Worm (Caenorhabditis elegans) whole organism, L2 larva: ENCODE results near the gene F52E1.14.

ENCODE experiments used
- F13H6.1 ChIP-seq: sonication (generic microtip); optimal IDR thresholded peaks from 2 replicates; lab custom pipeline; 2016; ENCODE audit warnings: missing genetic modification characterization, missing compliant biosample characterization
- ZK546.5 ChIP-seq: sonication (generic microtip); optimal IDR thresholded peaks from 2 replicates; lab custom pipeline; 2017; ENCODE audit warnings: missing biosample characterization, missing genetic modification characterization
- alr-1 ChIP-seq: fragments of 150-350 bp; optimal IDR thresholded peaks from 2 replicates; lab custom pipeline; 2014; ENCODE audit warnings: missing biosample characterization, missing genetic modification characterization
- aly-2 ChIP-seq: fragments of 150-350 bp; optimal IDR thresholded peaks from 2 replicates; lab custom pipeline; 2014; ENCODE audit warnings: missing biosample characterization, missing genetic modification characterization
- blmp-1 ChIP-seq: sonication (generic microtip); optimal IDR thresholded peaks from 2 replicates; lab custom pipeline; 2017; ENCODE audit warnings: missing genetic modification characterization, mild to moderate bottlenecking, missing compliant biosample characterization, antibody characterized with exemption, moderate library complexity; ENCODE audit not compliant: insufficient read depth
- ceh-16 ChIP-seq: fragments of 150-350 bp; optimal IDR thresholded peaks from 2 replicates; lab custom pipeline; 2014; ENCODE audit warnings: missing biosample characterization, missing genetic modification characterization
- dmd-4 ChIP-seq: sonication (generic microtip); optimal IDR thresholded peaks from 2 replicates; lab custom pipeline; 2017; ENCODE audit warnings: missing biosample characterization, missing genetic modification characterization
- egl-27 ChIP-seq: sonication (generic microtip); optimal IDR thresholded peaks from 3 replicates; lab custom pipeline; 2017; ENCODE audit warnings: missing biosample characterization, missing genetic modification reagents, missing genetic modification characterization
- fos-1 ChIP-seq: fragments of 150-350 bp; optimal IDR thresholded peaks from 2 replicates; lab custom pipeline; 2014; ENCODE audit warnings: missing biosample characterization, missing genetic modification characterization
- gmeb-1 ChIP-seq: fragments of 150-350 bp; optimal IDR thresholded peaks from 2 replicates; lab custom pipeline; 2014; ENCODE audit warnings: missing biosample characterization, missing genetic modification characterization
- lsy-2 ChIP-seq, 2 experiments: fragments of 150-350 bp in 1 of 2; sonication (generic microtip) in 1 of 2; optimal IDR thresholded peaks; 2 replicates each; lab custom pipeline; 2014 to 2017; ENCODE audit warnings: missing biosample characterization in 2 of 2, missing genetic modification characterization in 2 of 2
- mab-5 ChIP-seq: fragments of 150-350 bp; optimal IDR thresholded peaks from 2 replicates; lab custom pipeline; 2014; ENCODE audit warnings: missing biosample characterization, missing genetic modification characterization
- mdl-1 ChIP-seq, 2 experiments: fragments of 150-350 bp in 1 of 2; sonication (generic microtip) in 1 of 2; optimal IDR thresholded peaks; 2 replicates each; lab custom pipeline; 2017; ENCODE audit warnings: missing biosample characterization in 2 of 2, missing genetic modification characterization in 2 of 2
- nhr-10 ChIP-seq: sonication (generic microtip); optimal IDR thresholded peaks from 2 replicates; lab custom pipeline; 2017; ENCODE audit warnings: missing biosample characterization, missing genetic modification characterization
- nhr-11 ChIP-seq: fragments of 150-350 bp; optimal IDR thresholded peaks from 2 replicates; lab custom pipeline; 2014; ENCODE audit warnings: missing biosample characterization, missing genetic modification characterization
- nhr-12 ChIP-seq: fragments of 150-350 bp; optimal IDR thresholded peaks from 2 replicates; lab custom pipeline; 2014; ENCODE audit warnings: missing biosample characterization, missing genetic modification characterization
- nhr-129 ChIP-seq: fragments of 150-350 bp; optimal IDR thresholded peaks from 2 replicates; lab custom pipeline; 2014; ENCODE audit warnings: missing biosample characterization, missing genetic modification characterization
- nhr-21 ChIP-seq: fragments of 150-350 bp; optimal IDR thresholded peaks from 2 replicates; lab custom pipeline; 2014; ENCODE audit warnings: missing biosample characterization, missing genetic modification characterization
- nhr-23 ChIP-seq: fragments of 150-350 bp; optimal IDR thresholded peaks from 2 replicates; lab custom pipeline; 2014; ENCODE audit warnings: missing biosample characterization, missing genetic modification reagents, missing genetic modification characterization
- nhr-237 ChIP-seq: fragments of 150-350 bp; optimal IDR thresholded peaks from 2 replicates; lab custom pipeline; 2014; ENCODE audit warnings: missing biosample characterization, missing genetic modification characterization
- nhr-25 ChIP-seq: fragments of 150-350 bp; sonication (generic microtip); optimal IDR thresholded peaks from 3 replicates; lab custom pipeline; 2014; ENCODE audit warnings: missing biosample characterization, missing genetic modification characterization
- nhr-6 ChIP-seq: fragments of 150-350 bp; optimal IDR thresholded peaks from 2 replicates; lab custom pipeline; 2014; ENCODE audit warnings: missing biosample characterization, missing genetic modification characterization
- peb-1 ChIP-seq: fragments of 150-350 bp; optimal IDR thresholded peaks from 2 replicates; lab custom pipeline; 2014; ENCODE audit warnings: missing biosample characterization, missing genetic modification characterization
- sem-4 ChIP-seq: fragments of 150-350 bp; optimal IDR thresholded peaks from 2 replicates; lab custom pipeline; 2014; ENCODE audit warnings: missing biosample characterization, missing genetic modification reagents, missing genetic modification characterization
- skn-1 ChIP-seq: sonication (generic microtip); optimal IDR thresholded peaks from 2 replicates; lab custom pipeline; 2017; ENCODE audit warnings: missing biosample characterization, missing genetic modification characterization
- sma-9 ChIP-seq, 2 experiments: fragments of 150-350 bp in 1 of 2; sonication (generic microtip) in 1 of 2; optimal IDR thresholded peaks; 2 replicates each; lab custom pipeline; 2014 to 2016; ENCODE audit warnings: missing genetic modification characterization in 2 of 2, mild to moderate bottlenecking in 1 of 2, missing biosample characterization in 1 of 2, missing compliant biosample characterization in 1 of 2, missing genetic modification reagents in 1 of 2, moderate library complexity in 1 of 2
- unc-39 ChIP-seq: fragments of 150-350 bp; optimal IDR thresholded peaks from 2 replicates; lab custom pipeline; 2014; ENCODE audit warnings: missing biosample characterization, missing genetic modification characterization
- unc-55 ChIP-seq: fragments of 150-350 bp; sonication (generic microtip); optimal IDR thresholded peaks from 3 replicates; lab custom pipeline; 2014; ENCODE audit warnings: missing biosample characterization, missing genetic modification reagents, missing genetic modification characterization
- unc-62 ChIP-seq: fragments of 150-350 bp; optimal IDR thresholded peaks from 2 replicates; lab custom pipeline; 2014; ENCODE audit warnings: missing biosample characterization, missing genetic modification reagents, missing genetic modification characterization
- zag-1 ChIP-seq: fragments of 150-350 bp; optimal IDR thresholded peaks from 2 replicates; lab custom pipeline; 2014; ENCODE audit warnings: missing biosample characterization, missing genetic modification characterization
- ztf-1 ChIP-seq: fragments of 200-800 bp; sonication (Bioruptor generic); conservative IDR thresholded peaks from 2 replicates; pipeline ENCODE4 v1.3.6; 2022; ENCODE audit warnings: missing genetic modification characterization, missing compliant biosample characterization

The F52E1.14 gene

DNA sequence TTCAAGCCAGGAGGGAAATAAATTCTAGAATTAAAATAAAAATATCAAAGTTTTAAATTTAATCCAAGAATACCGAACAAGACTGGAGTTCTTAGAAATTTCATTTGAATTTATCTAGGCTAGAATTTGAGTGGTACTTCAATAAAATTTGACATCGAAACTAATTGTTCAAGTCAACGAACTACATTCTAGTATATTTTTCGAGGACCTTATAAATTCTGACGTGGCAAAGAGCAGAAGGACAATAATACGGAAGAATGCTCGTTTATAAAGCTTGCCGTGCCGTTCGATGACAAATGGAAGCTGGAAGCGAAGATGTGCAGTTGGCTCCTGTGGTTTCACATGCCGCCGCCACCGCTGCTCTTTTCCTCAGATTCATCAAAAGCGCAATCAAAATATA, 17.1 kb downstream of the F52E1.14 start:
- TF ChIP-seq egl-27 (tag; lab: Kevin White, UChicago) (no peak), peb-1 (tag; lab: Kevin White, UChicago) (no peak), mab-5 (tag; lab: Kevin White, UChicago) (no peak), zag-1 (tag; lab: Kevin White, UChicago) (no peak), ceh-16 (tag; lab: Kevin White, UChicago) (no peak), nhr-237 (no peak), nhr-6 (tag; lab: Kevin White, UChicago) (no peak), mdl-1 (tag; optimal IDR thresholded peaks at IDR 0.05; lab: Kevin White, UChicago) (no peak), nhr-129 (tag; lab: Kevin White, UChicago) (no peak), nhr-11 (no peak)

DNA sequence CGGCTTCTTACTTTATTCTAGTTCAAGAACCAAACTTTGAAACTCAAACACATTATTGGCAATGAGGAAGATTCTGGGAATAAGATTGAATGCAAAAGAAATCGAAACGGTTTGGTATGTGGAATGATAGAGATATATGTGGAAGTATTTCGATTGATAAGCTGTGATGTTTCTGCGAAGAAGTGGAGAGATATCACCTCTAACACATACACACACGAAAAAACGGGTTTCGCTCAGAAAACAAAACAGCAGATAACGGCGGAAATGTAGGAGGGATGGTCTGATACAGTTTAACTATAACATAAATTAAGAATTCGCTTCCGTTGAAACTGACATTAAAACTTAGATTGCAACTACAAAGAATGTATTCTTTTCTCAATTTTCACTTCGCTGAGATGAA, 17.5 kb downstream of the F52E1.14 start:
- TF ChIP-seq dmd-4 (no peak), F13H6.1 (no peak), ceh-16 (tag; lab: Kevin White, UChicago) (no peak), nhr-11 (no peak), nhr-21 (peak; percentile 20), lsy-2 (tag; optimal IDR thresholded peaks at IDR 0.05; lab: Kevin White, UChicago) (no peak), nhr-10 (tag; lab: Kevin White, UChicago) (no peak), ZK546.5 (tag; lab: Kevin White, UChicago) (no peak)
- TF ChIP-seq, all 48 proteins: peak for 1

- TF ChIP-seq sma-9 (GFP tag; optimal IDR thresholded peaks at IDR 0.05; lab: Kevin White, UChicago), result peak; percentile 17
- TF ChIP-seq sma-9 (tag; optimal IDR thresholded peaks at IDR 0.05; lab: Kevin White, UChicago), result no peak
- no peak for TF ChIP-seq nhr-12 (tag; lab: Kevin White, UChicago)
- no peak for TF ChIP-seq nhr-237
- peak; percentile 60 for TF ChIP-seq fos-1
Observed at ce11 chrV:8402392-8402791, 18.7 kb downstream of the F52E1.14 start, which contains the start of gene F52E1.9. TSS of gene F52E1.9 (minus strand) at chrV:8402669.

DNA sequence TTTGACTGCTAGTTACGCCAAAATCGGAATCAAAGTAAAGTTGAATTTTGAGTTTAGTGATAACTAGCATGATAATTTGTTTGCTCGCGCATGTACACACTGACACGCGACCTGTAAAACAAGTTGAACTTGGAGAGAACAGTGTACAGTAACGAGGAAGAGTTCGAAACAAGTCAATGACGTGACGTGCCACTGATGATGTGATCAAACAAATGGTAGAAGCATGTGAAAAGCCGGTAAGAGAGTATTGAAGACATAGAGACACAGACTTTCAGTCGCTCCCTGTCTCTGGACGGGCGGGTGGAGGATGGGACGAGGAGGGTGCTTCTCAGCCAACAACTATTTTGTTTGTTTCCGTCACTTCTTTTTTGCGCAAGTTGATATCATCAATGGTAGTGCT, 19.4 kb downstream of the F52E1.14 start:
- TF ChIP-seq aly-2 (no peak), nhr-21 (peak; percentile 2), F13H6.1 (peak; percentile 60), unc-55 (GFP tag; lab: Kevin White, UChicago) (no peak), fos-1 (no peak)

DNA sequence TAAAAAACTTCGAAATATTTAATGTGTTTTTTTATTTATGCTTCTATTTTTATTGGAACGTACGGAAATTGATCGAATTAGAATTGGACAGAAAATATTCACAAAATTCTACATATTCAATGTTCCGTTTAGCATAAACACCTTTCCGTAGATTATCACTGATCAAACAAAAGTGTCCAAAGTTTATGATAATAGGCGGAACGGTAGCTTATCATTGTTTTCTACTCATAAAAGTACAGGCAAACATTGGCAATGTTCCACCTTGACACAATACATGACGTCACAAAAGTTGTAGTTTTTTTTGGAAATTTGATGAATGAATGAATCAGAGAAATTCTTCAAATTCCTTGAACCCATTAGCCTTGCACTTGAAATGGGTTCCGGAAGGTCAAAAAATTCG, 20.2 kb downstream of the F52E1.14 start:
- TF ChIP-seq blmp-1 (tag; lab: Kevin White, UChicago) (no peak), gmeb-1 (tag; lab: Kevin White, UChicago) (no peak), fos-1 (peak; percentile 10)
- TF ChIP-seq, all 48 proteins: peak for 1

DNA sequence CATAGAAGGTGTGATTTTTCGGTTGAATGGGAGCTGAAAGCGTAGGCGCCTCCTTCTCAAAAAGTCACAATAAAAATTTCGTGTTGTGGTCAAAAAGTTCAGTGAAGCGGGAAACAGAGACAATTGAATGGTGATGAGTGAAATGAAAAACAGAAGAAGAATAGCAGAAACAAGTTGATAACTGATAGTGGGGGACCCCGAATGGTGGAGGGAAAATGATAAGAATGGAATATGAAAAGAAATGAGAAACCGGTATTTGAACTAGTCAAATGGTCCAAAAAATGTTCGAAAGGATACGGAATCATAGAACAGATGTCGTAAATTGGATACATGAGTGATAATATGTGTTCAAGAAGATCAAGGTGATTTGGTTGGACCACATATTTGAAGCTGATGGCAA, 20.6 kb downstream of the F52E1.14 start:
- TF ChIP-seq zag-1 (tag; lab: Kevin White, UChicago) (no peak), unc-62 (GFP tag; lab: Kevin White, UChicago) (no peak), nhr-129 (tag; lab: Kevin White, UChicago) (no peak), skn-1 (tag; lab: Kevin White, UChicago) (no peak), nhr-25 (tag; lab: Kevin White, UChicago) (no peak), nhr-12 (tag; lab: Kevin White, UChicago) (no peak), sem-4 (tag; lab: Kevin White, UChicago) (no peak), nhr-23 (tag; lab: Kevin White, UChicago) (no peak), ztf-1 (GFP tag; lab: Robert Waterston, UW) (no peak), alr-1 (tag; lab: Kevin White, UChicago) (no peak), sma-9 (GFP tag; optimal IDR thresholded peaks at IDR 0.05; lab: Kevin White, UChicago) (peak; percentile 24), sma-9 (tag; optimal IDR thresholded peaks at IDR 0.05; lab: Kevin White, UChicago) (no peak), gmeb-1 (tag; lab: Kevin White, UChicago) (no peak), unc-39 (tag; lab: Kevin White, UChicago) (no peak), nhr-11 (no peak), F13H6.1 (no peak), mab-5 (tag; lab: Kevin White, UChicago) (no peak), blmp-1 (tag; lab: Kevin White, UChicago) (peak; percentile 15)
